Fruit fly (Drosophila melanogaster): ENCODE measurements around the gene Npc2c.
A peak's percentile ranks its signal among the peaks of the same experiment; 100 is the strongest.

Gene Npc2c

DNA sequence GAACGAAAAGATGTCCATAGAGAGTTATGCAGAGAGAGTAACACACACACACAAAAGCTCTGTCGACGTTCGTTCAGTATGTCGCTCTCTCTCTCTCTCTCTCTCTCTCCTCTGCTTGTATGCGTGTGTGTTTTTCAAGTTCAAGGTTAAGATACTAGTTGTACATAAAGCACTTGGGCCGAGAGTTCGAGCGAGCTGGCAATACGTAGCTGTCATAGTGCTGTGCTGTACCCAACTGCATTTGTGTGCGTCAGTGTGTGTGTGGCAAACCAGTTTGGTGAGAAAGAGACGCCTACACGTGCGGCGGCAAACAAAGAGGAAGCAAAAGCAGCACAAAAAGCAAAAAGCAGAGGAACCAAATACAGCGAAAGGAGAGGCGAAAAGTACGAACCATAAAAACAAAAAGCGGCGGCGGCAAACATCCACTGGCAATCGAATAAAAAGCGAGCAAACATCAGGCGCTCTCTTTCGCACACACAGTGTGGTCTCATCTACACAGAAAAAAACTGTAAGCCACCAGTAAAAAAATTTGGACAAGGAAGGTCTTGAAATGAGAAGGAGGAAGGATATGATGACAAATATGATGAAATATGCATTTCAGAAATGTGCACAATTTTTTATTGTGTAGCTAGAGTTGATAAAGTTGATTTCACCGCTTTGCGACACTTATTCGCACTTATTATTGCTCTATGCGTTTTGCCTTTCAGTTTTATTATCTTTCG lies 27.3 kb downstream of the Npc2c start (continued):
- TF ChIP-seq CG10209 (GFP tag; optimal IDR thresholded peaks at IDR 0.05) (peak; percentile 69), klu (GFP tag; IDR thresholded peaks at IDR 0.05) (peak; percentile 60), CG18262 (tag; optimal IDR thresholded peaks at IDR 0.05) (peak; percentile 24), E2f1 (GFP tag; IDR thresholded peaks at IDR 0.05) (0 out of 2 replicates have a peak, but pooled peaks have one; percentile 46), CG16813 (GFP tag; IDR thresholded peaks at IDR 0.05; ENCODE audit: partially characterized antibody) (no peak), caup (GFP tag; optimal IDR thresholded peaks at IDR 0.05; ENCODE audit: severe bottlenecking) (peak; percentile 41), Ada2b (GFP tag; IDR thresholded peaks at IDR 0.05) (peak; percentile 71), H15 (GFP tag; IDR thresholded peaks at IDR 0.05) (peak; percentile 62; the same call in 1 of the 3 replicates), CG14441 (GFP tag; IDR thresholded peaks at IDR 0.05) (peak; percentile 80), croc (GFP tag; conservative IDR thresholded peaks at IDR 0.05) (peak; percentile 40; the same call in 1 of the 3 replicates), dm (GFP tag; optimal IDR thresholded peaks at IDR 0.05) (peak; percentile 32), psq (GFP tag; optimal IDR thresholded peaks at IDR 0.05) (peak; percentile 80), CG17612 (GFP tag; IDR thresholded peaks at IDR 0.05) (0 out of 2 replicates have a peak, but pooled peaks have one; percentile 32), prd (optimal IDR thresholded peaks at IDR 0.05) (no peak), prd (GFP tag; IDR thresholded peaks at IDR 0.05) (peak; percentile 82), CG17328 (GFP tag; IDR thresholded peaks at IDR 0.05) (peak; percentile 74), gt (GFP tag; IDR thresholded peaks at IDR 0.05) (no peak), row (GFP tag; IDR thresholded peaks at IDR 0.05) (peak; percentile 66), CG17912 (GFP tag; optimal IDR thresholded peaks at IDR 0.05) (no peak), CG11085 (GFP tag; IDR thresholded peaks at IDR 0.05) (no peak; the same call in 1 of the 2 replicates), nerfin-2 (GFP tag; IDR thresholded peaks at IDR 0.05; ENCODE audit: partially characterized antibody) (peak; percentile 56), nau (GFP tag; optimal IDR thresholded peaks at IDR 0.05) (peak; percentile 45), bbx (GFP tag; IDR thresholded peaks at IDR 0.05; ENCODE audit: partially characterized antibody) (no peak), nmo (GFP tag; optimal IDR thresholded peaks at IDR 0.05) (peak; percentile 35), CG4707 (GFP tag; optimal IDR thresholded peaks at IDR 0.05) (no peak), Pdp1 (GFP tag; optimal IDR thresholded peaks at IDR 0.05) (peak; percentile 62 to 79), CG34376 (GFP tag; optimal IDR thresholded peaks at IDR 0.05) (no peak), gfzf (GFP tag; optimal IDR thresholded peaks at IDR 0.05) (no peak), NFAT (GFP tag; IDR thresholded peaks at IDR 0.05) (peak; percentile 56), Dip2 (GFP tag; IDR thresholded peaks at IDR 0.05) (no peak), zen (tag; optimal IDR thresholded peaks at IDR 0.05) (no peak), dan (GFP tag; IDR thresholded peaks at IDR 0.05) (no peak), bcd (GFP tag; optimal IDR thresholded peaks at IDR 0.05) (peak; percentile 77), CG12942 (GFP tag; optimal IDR thresholded peaks at IDR 0.05) (peak; percentile 39), dati (GFP tag; IDR thresholded peaks at IDR 0.05) (0 out of 2 replicates have a peak, but pooled peaks have one; percentile 38), so (GFP tag; IDR thresholded peaks at IDR 0.05) (0 out of 3 replicates have a peak, but pooled peaks have one; percentile 61), crol (GFP tag; IDR thresholded peaks at IDR 0.05) (no peak), amos (GFP tag; IDR thresholded peaks at IDR 0.05; ENCODE audit: partially characterized antibody) (no peak), CG7271 (tag; optimal IDR thresholded peaks at IDR 0.05) (no peak), C15 (GFP tag; IDR thresholded peaks at IDR 0.05) (peak; percentile 59; the same call in 1 of the 3 replicates), Six4 (GFP tag; optimal IDR thresholded peaks at IDR 0.05) (peak; percentile 57), CG3726 (GFP tag; IDR thresholded peaks at IDR 0.05) (0 out of 3 replicates have a peak, but pooled peaks have one; percentile 50), Lim3 (GFP tag; IDR thresholded peaks at IDR 0.05) (0 out of 2 replicates have a peak, but pooled peaks have one; percentile 23), CG1603 (tag; optimal IDR thresholded peaks at IDR 0.05) (peak; percentile 61), Dfd (GFP tag; optimal IDR thresholded peaks at IDR 0.05) (peak in 1 of 2 experiments; percentile 52), Eip74EF (GFP tag; optimal IDR thresholded peaks at IDR 0.05) (peak in 1 of 2 experiments; percentile 96), lab (GFP tag; optimal IDR thresholded peaks at IDR 0.05) (peak; percentile 79), Fer1 (GFP tag; optimal IDR thresholded peaks at IDR 0.05) (peak; percentile 28)

All from whole organism, embryonic.